Fruit fly (Drosophila melanogaster): ENCODE measurements around the gene lsn.

lsn gene

dm6 chr3R:21848987-21849442, 16.0 kb upstream of the lsn start (continued):
- TF ChIP-seq CG6272 (GFP tag; IDR thresholded peaks at IDR 0.05) (no peak), gcm (GFP tag; optimal IDR thresholded peaks at IDR 0.05) (peak; percentile 67), CG31388 (GFP tag; optimal IDR thresholded peaks at IDR 0.05) (no peak), Xrp1 (GFP tag; IDR thresholded peaks at IDR 0.05) (peak; percentile 71), her (GFP tag; optimal IDR thresholded peaks at IDR 0.05) (peak; percentile 28), CG33213 (GFP tag; optimal IDR thresholded peaks at IDR 0.05) (peak; percentile 55), ci (GFP tag; IDR thresholded peaks at IDR 0.05) (0 out of 3 replicates have a peak, but pooled peaks have one; percentile 13), CG14050 (GFP tag; IDR thresholded peaks at IDR 0.05) (peak; percentile 21; the same call in 2 of the 3 replicates), fd96Cb (tag; optimal IDR thresholded peaks at IDR 0.05) (peak; percentile 74), Myb (GFP tag; optimal IDR thresholded peaks at IDR 0.05) (peak; percentile 39), wek (GFP tag; optimal IDR thresholded peaks at IDR 0.05) (no peak), inv (GFP tag; IDR thresholded peaks at IDR 0.05; ENCODE audit: partially characterized antibody) (no peak), usp (GFP tag; optimal IDR thresholded peaks at IDR 0.05) (no peak), chinmo (GFP tag; IDR thresholded peaks at IDR 0.05; ENCODE audit: partially characterized antibody) (no peak), br (optimal IDR thresholded peaks at IDR 0.05) (no peak), ac (GFP tag; optimal IDR thresholded peaks at IDR 0.05) (peak; percentile 53), nom (GFP tag; optimal IDR thresholded peaks at IDR 0.05) (peak; percentile 90), CG13287 (GFP tag; IDR thresholded peaks at IDR 0.05; ENCODE audit: partially characterized antibody) (no peak), cad (GFP tag; optimal IDR thresholded peaks at IDR 0.05) (no peak), Abd-B (GFP tag; optimal IDR thresholded peaks at IDR 0.05) (peak; percentile 35), CG13775 (GFP tag; optimal IDR thresholded peaks at IDR 0.05) (peak; percentile 76), chm (GFP tag; IDR thresholded peaks at IDR 0.05) (no peak), pho (GFP tag; optimal IDR thresholded peaks at IDR 0.05) (peak; percentile 37), D19A (tag; optimal IDR thresholded peaks at IDR 0.05) (peak; percentile 78), gfzf (GFP tag; optimal IDR thresholded peaks at IDR 0.05) (no peak), pb (GFP tag; optimal IDR thresholded peaks at IDR 0.05) (peak; percentile 46), CG16813 (GFP tag; IDR thresholded peaks at IDR 0.05; ENCODE audit: partially characterized antibody) (no peak), nmo (GFP tag; optimal IDR thresholded peaks at IDR 0.05) (peak; percentile 87), zen (tag; optimal IDR thresholded peaks at IDR 0.05) (peak; percentile 82), CG4404 (GFP tag; IDR thresholded peaks at IDR 0.05) (peak; percentile 53), Bteb2 (GFP tag; optimal IDR thresholded peaks at IDR 0.05) (peak; percentile 14), CG8388 (GFP tag; optimal IDR thresholded peaks at IDR 0.05) (peak; percentile 77), corto (GFP tag; optimal IDR thresholded peaks at IDR 0.05) (peak; percentile 90), CG11695 (GFP tag; IDR thresholded peaks at IDR 0.05) (peak; percentile 74; the same call in 2 of the 3 replicates), CG2199 (GFP tag; IDR thresholded peaks at IDR 0.05) (no peak), CG10979 (tag; optimal IDR thresholded peaks at IDR 0.05) (peak; percentile 84), caup (GFP tag; optimal IDR thresholded peaks at IDR 0.05; ENCODE audit: severe bottlenecking) (peak; percentile 41), unc-4 (GFP tag; IDR thresholded peaks at IDR 0.05; ENCODE audit: partially characterized antibody) (no peak), CG1233 (GFP tag; optimal IDR thresholded peaks at IDR 0.05) (peak; percentile 76), Hsf (GFP tag; optimal IDR thresholded peaks at IDR 0.05) (peak; percentile 73), CG15011 (GFP tag; optimal IDR thresholded peaks at IDR 0.05) (peak; percentile 63), knrl (GFP tag; IDR thresholded peaks at IDR 0.05; ENCODE audit: partially characterized antibody) (no peak), CG12299 (tag; optimal IDR thresholded peaks at IDR 0.05) (peak; percentile 41), hkb (optimal IDR thresholded peaks at IDR 0.05) (no peak), hkb (GFP tag; IDR thresholded peaks at IDR 0.05) (no peak), Scr (GFP tag; IDR thresholded peaks at IDR 0.05; ENCODE audit: partially characterized antibody) (no peak), CG3838 (GFP tag; optimal IDR thresholded peaks at IDR 0.05) (no peak), Mad (GFP tag; optimal IDR thresholded peaks at IDR 0.05) (peak; percentile 36), Stat92E (GFP tag; optimal IDR thresholded peaks at IDR 0.05) (peak in 1 of 3 experiments; percentile 69), jigr1 (GFP tag; IDR thresholded peaks at IDR 0.05) (no peak)
